Fruit fly (Drosophila melanogaster): ENCODE data around the gene Dph4.

Gene Dph4

DNA sequence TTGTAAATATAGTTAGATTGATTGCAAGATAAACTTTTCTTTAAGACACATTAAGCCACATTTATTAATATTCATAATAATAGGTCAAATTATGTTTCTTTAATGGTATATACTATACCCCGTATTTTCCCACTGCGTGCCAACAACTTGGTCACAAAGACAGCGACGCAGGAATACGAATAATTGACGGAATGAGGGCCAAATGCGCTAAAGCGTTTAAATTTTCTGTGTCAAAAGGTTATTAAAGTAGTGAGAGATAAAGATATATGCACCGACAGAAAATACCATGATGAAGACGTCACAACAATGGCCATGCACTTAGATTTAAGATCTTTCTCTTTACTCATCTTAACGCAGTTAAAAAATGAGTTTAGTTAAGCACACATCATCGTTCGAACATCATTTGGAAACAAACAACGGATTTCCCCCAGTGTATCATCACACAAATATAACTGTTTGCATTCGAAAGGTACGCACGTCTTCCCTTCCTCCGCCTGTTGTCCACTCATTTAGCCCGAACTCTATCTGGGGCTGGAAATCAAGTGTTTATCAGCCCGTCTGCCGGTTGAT lies 3.5 kb downstream of the Dph4 start (continued):
- TF ChIP-seq Ssrp (tag; optimal IDR thresholded peaks at IDR 0.05) = peak; percentile 43
- peak; percentile 4 for TF ChIP-seq CTCF (GFP tag; optimal IDR thresholded peaks at IDR 0.05)
- no peak for TF ChIP-seq NC2α (GFP tag; optimal IDR thresholded peaks at IDR 0.05)
- TF ChIP-seq CG11696 (GFP tag; IDR thresholded peaks at IDR 0.05) = no peak
- TF ChIP-seq Atf3 (GFP tag; optimal IDR thresholded peaks at IDR 0.05) = peak; percentile 21
- peak; percentile 71 for TF ChIP-seq Xbp1 (GFP tag; optimal IDR thresholded peaks at IDR 0.05)
- peak; percentile 71 for TF ChIP-seq CG10979 (tag; optimal IDR thresholded peaks at IDR 0.05)
- peak; percentile 46 for TF ChIP-seq repo (GFP tag; optimal IDR thresholded peaks at IDR 0.05)
- TF ChIP-seq CG34224 (GFP tag; IDR thresholded peaks at IDR 0.05; ENCODE audit: partially characterized antibody) = no peak
- TF ChIP-seq da (GFP tag; optimal IDR thresholded peaks at IDR 0.05) = peak; percentile 27
- TF ChIP-seq CG8765 (GFP tag; IDR thresholded peaks at IDR 0.05) = no peak
- peak; percentile 81 for TF ChIP-seq vvl (GFP tag; IDR thresholded peaks at IDR 0.05)
- peak; percentile 54 for TF ChIP-seq CG8089 (GFP tag; optimal IDR thresholded peaks at IDR 0.05)
- no peak for TF ChIP-seq al (GFP tag; IDR thresholded peaks at IDR 0.05)
- TF ChIP-seq CG2889 (GFP tag; IDR thresholded peaks at IDR 0.05) = no peak
- TF ChIP-seq HLH54F (GFP tag; optimal IDR thresholded peaks at IDR 0.05) = peak; percentile 30
- peak; percentile 60 for TF ChIP-seq CG14710 (tag; optimal IDR thresholded peaks at IDR 0.05)
- no peak for TF ChIP-seq fd102C (GFP tag; optimal IDR thresholded peaks at IDR 0.05)
- no peak for TF ChIP-seq abd-A (tag; optimal IDR thresholded peaks at IDR 0.05)
- peak; percentile 68 for TF ChIP-seq ind (GFP tag; optimal IDR thresholded peaks at IDR 0.05)
- TF ChIP-seq org-1 (GFP tag; optimal IDR thresholded peaks at IDR 0.05) = peak; percentile 69
- TF ChIP-seq H2.0 (GFP tag; IDR thresholded peaks at IDR 0.05) = peak; percentile 68
- TF ChIP-seq D19B (GFP tag; optimal IDR thresholded peaks at IDR 0.05) = peak; percentile 38
- TF ChIP-seq sens (GFP tag) = peak; percentile 93
- peak; percentile 55 for TF ChIP-seq CG6254 (GFP tag; optimal IDR thresholded peaks at IDR 0.05)
- TF ChIP-seq zfh2 (GFP tag; optimal IDR thresholded peaks at IDR 0.05) = peak; percentile 38
- TF ChIP-seq jigr1 (GFP tag; IDR thresholded peaks at IDR 0.05) = peak; percentile 65; the same call in 1 of the 3 replicates
- peak in 1 of 2 experiments; percentile 70 for TF ChIP-seq Hr51 (GFP tag; optimal IDR thresholded peaks at IDR 0.05)
- peak; percentile 54 for TF ChIP-seq grau (tag; optimal IDR thresholded peaks at IDR 0.05)
- peak; percentile 43 for TF ChIP-seq chn (GFP tag; optimal IDR thresholded peaks at IDR 0.05)
- TF ChIP-seq Sry-δ (GFP tag; optimal IDR thresholded peaks at IDR 0.05) = no peak
- no peak for TF ChIP-seq sna (GFP tag; IDR thresholded peaks at IDR 0.05; ENCODE audit: partially characterized antibody)
- peak; percentile 17 for TF ChIP-seq CG9817 (tag; optimal IDR thresholded peaks at IDR 0.05)
- TF ChIP-seq zen (tag; optimal IDR thresholded peaks at IDR 0.05) = peak; percentile 21
- TF ChIP-seq Hey (tag; optimal IDR thresholded peaks at IDR 0.05) = no peak
- TF ChIP-seq PHDP (tag; optimal IDR thresholded peaks at IDR 0.05) = peak; percentile 56
- no peak for TF ChIP-seq pan (optimal IDR thresholded peaks at IDR 0.05)
- TF ChIP-seq pan (GFP tag; optimal IDR thresholded peaks at IDR 0.05 in 1 of 2, IDR thresholded peaks at IDR 0.05 in 1 of 2) = peak in 1 of 2 experiments; percentile 68
- peak; percentile 23 for TF ChIP-seq Dad (GFP tag; optimal IDR thresholded peaks at IDR 0.05)
- no peak for TF ChIP-seq sc (optimal IDR thresholded peaks at IDR 0.05)
- TF ChIP-seq sc (GFP tag; optimal IDR thresholded peaks at IDR 0.05) = peak; percentile 39
- peak; percentile 84 for TF ChIP-seq dmrt99B (tag; optimal IDR thresholded peaks at IDR 0.05)
- peak; percentile 78 for TF ChIP-seq CG17359 (tag; optimal IDR thresholded peaks at IDR 0.05)
- TF ChIP-seq gt (GFP tag; IDR thresholded peaks at IDR 0.05) = no peak
- TF ChIP-seq pzg (GFP tag; optimal IDR thresholded peaks at IDR 0.05) = no peak
- TF ChIP-seq salm (tag; optimal IDR thresholded peaks at IDR 0.05) = peak; percentile 16
- TF ChIP-seq slou (GFP tag; optimal IDR thresholded peaks at IDR 0.05) = peak; percentile 41
- TF ChIP-seq CG17385 (GFP tag; optimal IDR thresholded peaks at IDR 0.05) = peak; percentile 57
- TF ChIP-seq CG6654 (GFP tag; optimal IDR thresholded peaks at IDR 0.05) = peak; percentile 38
- peak; percentile 51 for TF ChIP-seq odd (GFP tag; optimal IDR thresholded peaks at IDR 0.05)
- TF ChIP-seq CG2678 (tag; optimal IDR thresholded peaks at IDR 0.05) = peak; percentile 80
